Fruit fly (Drosophila melanogaster): ENCODE results near the gene CG8475.
A peak's percentile ranks its signal among the peaks of the same experiment; 100 is the strongest.

The CG8475 gene

dm6 chr2L:8204996-8205567 is 8.4 kb upstream of the CG8475 start, which contains the start of gene SLC5A11 (continued):
- TF ChIP-seq Sox100B (GFP tag; optimal IDR thresholded peaks at IDR 0.05): peak; percentile 99
- peak; percentile 100 for TF ChIP-seq dmrt99B (tag; optimal IDR thresholded peaks at IDR 0.05)
- TF ChIP-seq dm (GFP tag; optimal IDR thresholded peaks at IDR 0.05): peak; percentile 70
- TF ChIP-seq bigmax (GFP tag; optimal IDR thresholded peaks at IDR 0.05): peak; percentile 45
- peak; percentile 99 for TF ChIP-seq CG7556 (GFP tag; optimal IDR thresholded peaks at IDR 0.05)
- TF ChIP-seq hkb (optimal IDR thresholded peaks at IDR 0.05): no peak
- peak; percentile 92 for TF ChIP-seq hkb (GFP tag; IDR thresholded peaks at IDR 0.05)
- peak; percentile 87 for TF ChIP-seq cato (GFP tag; optimal IDR thresholded peaks at IDR 0.05; ENCODE audit: borderline replicate concordance)
- TF ChIP-seq fd64A (GFP tag; optimal IDR thresholded peaks at IDR 0.05): peak; percentile 87
- TF ChIP-seq Spps (tag; optimal IDR thresholded peaks at IDR 0.05): peak; percentile 77
- peak; percentile 54 for TF ChIP-seq CG8944 (GFP tag; optimal IDR thresholded peaks at IDR 0.05)
- TF ChIP-seq CG8359 (GFP tag; optimal IDR thresholded peaks at IDR 0.05; ENCODE audit: borderline replicate concordance): peak; percentile 82
- peak; percentile 80 for TF ChIP-seq zen (tag; optimal IDR thresholded peaks at IDR 0.05)
- TF ChIP-seq CG6654 (GFP tag; optimal IDR thresholded peaks at IDR 0.05): peak; percentile 74
- peak; percentile 97 for TF ChIP-seq BtbVII (GFP tag; optimal IDR thresholded peaks at IDR 0.05)
- peak; percentile 79 for TF ChIP-seq tx (GFP tag; optimal IDR thresholded peaks at IDR 0.05)
- TF ChIP-seq lab (GFP tag; optimal IDR thresholded peaks at IDR 0.05): peak; percentile 99
- TF ChIP-seq dan (GFP tag; IDR thresholded peaks at IDR 0.05): peak; percentile 49
- peak; percentile 79 for TF ChIP-seq chn (GFP tag; optimal IDR thresholded peaks at IDR 0.05)
- TF ChIP-seq CG43689 (GFP tag; IDR thresholded peaks at IDR 0.05): peak; percentile 88
- TF ChIP-seq CG7745 (tag; optimal IDR thresholded peaks at IDR 0.05): no peak
- peak; percentile 88 for TF ChIP-seq CG1602 (GFP tag; optimal IDR thresholded peaks at IDR 0.05)
- TF ChIP-seq CG17829 (tag; optimal IDR thresholded peaks at IDR 0.05): peak; percentile 97
- peak; percentile 92 for TF ChIP-seq maf-S (GFP tag; optimal IDR thresholded peaks at IDR 0.05)
- peak; percentile 77 for TF ChIP-seq Nf-YA (GFP tag; IDR thresholded peaks at IDR 0.05)
- TF ChIP-seq CG2116 (GFP tag; optimal IDR thresholded peaks at IDR 0.05): peak; percentile 62
- TF ChIP-seq bab2 (GFP tag; optimal IDR thresholded peaks at IDR 0.05): peak; percentile 99
- TF ChIP-seq CG10462 (GFP tag; optimal IDR thresholded peaks at IDR 0.05): peak; percentile 96
- peak; percentile 94 for TF ChIP-seq CG2875 (GFP tag; optimal IDR thresholded peaks at IDR 0.05)
- peak; percentile 98 to 100 for TF ChIP-seq Hr51 (GFP tag; optimal IDR thresholded peaks at IDR 0.05)
- TF ChIP-seq CG4854 (GFP tag; optimal IDR thresholded peaks at IDR 0.05): peak; percentile 99
- peak; percentile 99 for TF ChIP-seq dysf (GFP tag; IDR thresholded peaks at IDR 0.05)
- TF ChIP-seq CG13123 (GFP tag; optimal IDR thresholded peaks at IDR 0.05): peak; percentile 87
- peak; percentile 46 for TF ChIP-seq CG3163 (GFP tag; optimal IDR thresholded peaks at IDR 0.05)
- no peak for TF ChIP-seq tna (GFP tag; IDR thresholded peaks at IDR 0.05; ENCODE audit: partially characterized antibody)
- TF ChIP-seq insv (GFP tag; optimal IDR thresholded peaks at IDR 0.05): peak in 1 of 2 experiments; percentile 60
- peak; percentile 42 for TF ChIP-seq ab (GFP tag; optimal IDR thresholded peaks at IDR 0.05)
- peak; percentile 95 for TF ChIP-seq odd (GFP tag; optimal IDR thresholded peaks at IDR 0.05)
- peak; percentile 64 for TF ChIP-seq Ravus (GFP tag; IDR thresholded peaks at IDR 0.05)
- TF ChIP-seq ind (GFP tag; optimal IDR thresholded peaks at IDR 0.05): peak; percentile 96
- TF ChIP-seq Nf-YB (GFP tag; optimal IDR thresholded peaks at IDR 0.05): peak; percentile 85
- TF ChIP-seq CG31441 (GFP tag; IDR thresholded peaks at IDR 0.05): peak; percentile 94; the same call in 1 of the 2 replicates
- peak; percentile 95 for TF ChIP-seq CG17361 (GFP tag; IDR thresholded peaks at IDR 0.05)
- peak; percentile 43 for TF ChIP-seq Myb (GFP tag; optimal IDR thresholded peaks at IDR 0.05)
- peak; percentile 51 for TF ChIP-seq vfl (GFP tag; optimal IDR thresholded peaks at IDR 0.05)
- no peak for TF ChIP-seq unc-4 (GFP tag; IDR thresholded peaks at IDR 0.05; ENCODE audit: partially characterized antibody)
- TF ChIP-seq sc (optimal IDR thresholded peaks at IDR 0.05): no peak
- peak; percentile 88 for TF ChIP-seq sc (GFP tag; optimal IDR thresholded peaks at IDR 0.05)
- TF ChIP-seq psq (GFP tag; optimal IDR thresholded peaks at IDR 0.05): peak; percentile 96
- peak; percentile 97 for TF ChIP-seq CG15269 (tag; optimal IDR thresholded peaks at IDR 0.05)
